Fruit fly (Drosophila melanogaster): ENCODE measurements around the gene Sfp26Ac.

The Sfp26Ac gene

DNA sequence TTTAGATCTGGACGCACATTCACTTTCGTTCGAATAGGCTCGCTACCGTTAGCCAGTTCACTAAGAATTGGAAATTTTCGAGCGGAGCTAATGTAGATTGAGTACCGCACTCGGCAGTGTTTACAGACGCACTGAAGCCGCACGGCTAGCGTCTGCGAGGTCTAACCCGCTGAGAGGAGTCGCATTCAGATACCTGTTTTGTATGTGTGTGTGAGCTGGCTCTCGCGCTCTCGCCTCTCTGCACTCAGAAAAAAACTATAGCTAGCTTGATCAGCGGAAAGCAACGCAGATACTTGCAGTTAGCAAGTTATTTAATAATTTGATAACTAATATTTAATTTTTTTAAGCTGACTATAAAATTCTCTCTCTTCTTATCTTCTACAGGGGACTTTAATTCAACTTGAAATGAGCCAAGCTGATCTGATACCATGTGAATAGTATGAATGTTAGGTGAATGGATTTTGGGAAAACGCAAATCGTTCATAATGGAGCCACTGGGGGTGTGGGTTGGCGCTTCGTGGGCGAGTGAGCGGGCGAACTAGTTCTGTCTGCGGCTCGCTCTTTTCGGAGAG, 5.1 kb downstream of the Sfp26Ac start, which contains the start of gene rau (continued):
- no peak for TF ChIP-seq Sry-δ (GFP tag; optimal IDR thresholded peaks at IDR 0.05)
- TF ChIP-seq sob (GFP tag; IDR thresholded peaks at IDR 0.05): peak; percentile 66
- peak; percentile 76 for TF ChIP-seq Drgx (GFP tag; IDR thresholded peaks at IDR 0.05)
- TF ChIP-seq pho (GFP tag; optimal IDR thresholded peaks at IDR 0.05): no peak
- TF ChIP-seq danr (GFP tag; IDR thresholded peaks at IDR 0.05): peak; percentile 47
- TF ChIP-seq CG13775 (GFP tag; optimal IDR thresholded peaks at IDR 0.05): peak; percentile 69
- no peak for TF ChIP-seq MTF-1 (GFP tag; optimal IDR thresholded peaks at IDR 0.05; ENCODE audit: borderline replicate concordance)
- TF ChIP-seq Sox100B (GFP tag; optimal IDR thresholded peaks at IDR 0.05): peak; percentile 80
- peak; percentile 43 for TF ChIP-seq Bdp1 (GFP tag; optimal IDR thresholded peaks at IDR 0.05)
- TF ChIP-seq ap (GFP tag; IDR thresholded peaks at IDR 0.05): peak; percentile 37; the same call in 1 of the 2 replicates
- TF ChIP-seq CG16815 (GFP tag; optimal IDR thresholded peaks at IDR 0.05): peak; percentile 58
- no peak for TF ChIP-seq Lpt (GFP tag; optimal IDR thresholded peaks at IDR 0.05)
- peak; percentile 41 for TF ChIP-seq CG12104 (GFP tag; optimal IDR thresholded peaks at IDR 0.05)
- peak; percentile 75 for TF ChIP-seq CG4424 (GFP tag; optimal IDR thresholded peaks at IDR 0.05)
- peak; percentile 60 for TF ChIP-seq CG12219 (GFP tag; optimal IDR thresholded peaks at IDR 0.05)
- peak; percentile 70 for TF ChIP-seq CG9215 (GFP tag; IDR thresholded peaks at IDR 0.05)
- peak; percentile 78 for TF ChIP-seq Nf-YC (tag; optimal IDR thresholded peaks at IDR 0.05)
- TF ChIP-seq tio (GFP tag; optimal IDR thresholded peaks at IDR 0.05): peak; percentile 66
- TF ChIP-seq sug (tag; optimal IDR thresholded peaks at IDR 0.05): peak; percentile 87
- TF ChIP-seq so (GFP tag; IDR thresholded peaks at IDR 0.05): 0 out of 3 replicates have a peak, but pooled peaks have one; percentile 20
- TF ChIP-seq CG3407 (GFP tag; optimal IDR thresholded peaks at IDR 0.05): peak; percentile 70
- TF ChIP-seq fu2 (GFP tag; optimal IDR thresholded peaks at IDR 0.05): no peak
- 0 out of 3 replicates have a peak, but pooled peaks have one; percentile 40 for TF ChIP-seq CG7963 (GFP tag; IDR thresholded peaks at IDR 0.05; ENCODE audit: partially characterized antibody)
- no peak for TF ChIP-seq CG7357 (GFP tag; IDR thresholded peaks at IDR 0.05)
- TF ChIP-seq Antp (GFP tag; optimal IDR thresholded peaks at IDR 0.05): no peak
- no peak for TF ChIP-seq Dref (GFP tag; IDR thresholded peaks at IDR 0.05)
- no peak for TF ChIP-seq CG9609 (GFP tag; optimal IDR thresholded peaks at IDR 0.05)
- peak; percentile 31; the same call in 1 of the 3 replicates for TF ChIP-seq knrl (GFP tag; IDR thresholded peaks at IDR 0.05; ENCODE audit: partially characterized antibody)
- no peak for TF ChIP-seq psq (GFP tag; optimal IDR thresholded peaks at IDR 0.05)
- no peak for TF ChIP-seq gfzf (GFP tag; optimal IDR thresholded peaks at IDR 0.05)
- peak; percentile 82 for TF ChIP-seq CG7556 (GFP tag; optimal IDR thresholded peaks at IDR 0.05)
- TF ChIP-seq CG12391 (tag; optimal IDR thresholded peaks at IDR 0.05): peak; percentile 85
- peak; percentile 63 for TF ChIP-seq trem (tag; optimal IDR thresholded peaks at IDR 0.05)
- TF ChIP-seq CG12236 (GFP tag; optimal IDR thresholded peaks at IDR 0.05): peak; percentile 47
- peak; percentile 55 for TF ChIP-seq Max (GFP tag; optimal IDR thresholded peaks at IDR 0.05)
- TF ChIP-seq Fer3 (tag; optimal IDR thresholded peaks at IDR 0.05): peak; percentile 56
- TF ChIP-seq Dfd (GFP tag; optimal IDR thresholded peaks at IDR 0.05): no peak
- no peak for TF ChIP-seq Doc3 (GFP tag; IDR thresholded peaks at IDR 0.05; ENCODE audit: partially characterized antibody)
- TF ChIP-seq Ptx1 (GFP tag; IDR thresholded peaks at IDR 0.05): peak; percentile 81
- TF ChIP-seq Atf6 (GFP tag; IDR thresholded peaks at IDR 0.05): peak; percentile 81
- TF ChIP-seq Xrp1 (GFP tag; IDR thresholded peaks at IDR 0.05): peak; percentile 86
- no peak for TF ChIP-seq CG6272 (GFP tag; IDR thresholded peaks at IDR 0.05)
- TF ChIP-seq Side (GFP tag; optimal IDR thresholded peaks at IDR 0.05): no peak
- TF ChIP-seq CG11247 (GFP tag; IDR thresholded peaks at IDR 0.05): peak; percentile 16; the same call in 1 of the 2 replicates
- peak; percentile 34 for TF ChIP-seq CG7786 (GFP tag; optimal IDR thresholded peaks at IDR 0.05)
- TF ChIP-seq CG6175 (GFP tag; IDR thresholded peaks at IDR 0.05): peak; percentile 55; the same call in 1 of the 3 replicates
- TF ChIP-seq CG17186 (GFP tag; optimal IDR thresholded peaks at IDR 0.05): peak; percentile 40
- TF ChIP-seq chm (GFP tag; IDR thresholded peaks at IDR 0.05): peak; percentile 85; the same call in 1 of the 2 replicates
- TF ChIP-seq CG11723 (GFP tag; optimal IDR thresholded peaks at IDR 0.05): peak; percentile 66
- TF ChIP-seq wdn (GFP tag; IDR thresholded peaks at IDR 0.05): peak; percentile 50; the same call in 1 of the 2 replicates
- no peak for TF ChIP-seq CG33213 (GFP tag; optimal IDR thresholded peaks at IDR 0.05)
